Worm (Caenorhabditis elegans) whole organism, L4/young adult: ENCODE measurements around the gene acs-20.

ENCODE experiments used
- W03F9.2 ChIP-seq: fragments of 150-350 bp; optimal IDR thresholded peaks from 2 replicates; lab custom pipeline; 2014; ENCODE audit warnings: missing biosample characterization, missing genetic modification characterization
- dao-5 ChIP-seq: sonication (generic microtip); optimal IDR thresholded peaks from 2 replicates; lab custom pipeline; 2016; ENCODE audit warnings: missing genotype, missing genetic modification characterization, moderate library complexity, missing compliant biosample characterization
- him-1 ChIP-seq: sonication (generic microtip); optimal IDR thresholded peaks from 2 replicates; lab custom pipeline; 2016; ENCODE audit warnings: missing genotype, missing genetic modification reagents, missing genetic modification characterization, missing compliant biosample characterization

DNA sequence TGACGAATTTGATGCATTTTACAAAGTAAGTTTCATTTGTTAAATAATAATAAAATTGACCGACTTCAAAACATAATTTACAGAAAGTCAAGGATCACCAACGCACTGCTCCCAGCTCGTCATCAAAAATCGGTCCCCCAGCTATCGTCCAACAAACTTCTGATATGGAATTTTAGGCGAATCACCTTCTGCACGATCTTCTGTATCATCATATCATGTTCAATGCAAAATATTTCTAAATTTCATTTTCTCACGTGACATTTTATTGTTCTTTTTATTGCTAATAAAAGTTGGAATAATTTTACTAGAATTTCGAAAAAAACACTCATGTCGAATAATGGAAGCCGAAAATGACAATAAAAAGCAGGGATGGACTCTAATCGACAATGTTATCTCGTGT, 11.7 kb upstream of the acs-20 start, which contains the start of gene acl-13:
- TF ChIP-seq him-1 (tag; lab: Kevin White, UChicago), result no peak
- no peak for TF ChIP-seq W03F9.2 (tag; lab: Kevin White, UChicago)
- TF ChIP-seq dao-5 (tag; lab: Kevin White, UChicago), result no peak
